Worm (Caenorhabditis elegans) whole organism, L2 larva: ENCODE data around the gene C23H5.15.
A peak's percentile ranks its signal among the peaks of the same experiment; 100 is the strongest.

ENCODE experiments used
- C34F6.9 ChIP-seq: fragments of 150-350 bp; optimal IDR thresholded peaks from 2 replicates; lab custom pipeline; 2014; ENCODE audit warnings: missing biosample characterization, missing genetic modification characterization
- F13H6.1 ChIP-seq: sonication (generic microtip); optimal IDR thresholded peaks from 2 replicates; lab custom pipeline; 2016; ENCODE audit warnings: missing genetic modification characterization, missing compliant biosample characterization
- R02D3.7 ChIP-seq: fragments of 150-350 bp; optimal IDR thresholded peaks from 2 replicates; lab custom pipeline; 2014; ENCODE audit warnings: missing biosample characterization, missing genetic modification characterization
- aly-2 ChIP-seq: fragments of 150-350 bp; optimal IDR thresholded peaks from 2 replicates; lab custom pipeline; 2014; ENCODE audit warnings: missing biosample characterization, missing genetic modification characterization
- ama-1 ChIP-seq: fragments of 150-350 bp; optimal IDR thresholded peaks from 2 replicates; lab custom pipeline; 2018; ENCODE audit warnings: inconsistent platforms
- blmp-1 ChIP-seq: sonication (generic microtip); optimal IDR thresholded peaks from 2 replicates; lab custom pipeline; 2017; ENCODE audit warnings: missing genetic modification characterization, mild to moderate bottlenecking, missing compliant biosample characterization, antibody characterized with exemption, moderate library complexity; ENCODE audit not compliant: insufficient read depth
- ceh-16 ChIP-seq: fragments of 150-350 bp; optimal IDR thresholded peaks from 2 replicates; lab custom pipeline; 2014; ENCODE audit warnings: missing biosample characterization, missing genetic modification characterization
- ceh-82 ChIP-seq: fragments of 150-350 bp; optimal IDR thresholded peaks from 2 replicates; lab custom pipeline; 2014; ENCODE audit warnings: missing biosample characterization, missing genetic modification characterization
- egl-27 ChIP-seq: sonication (generic microtip); optimal IDR thresholded peaks from 3 replicates; lab custom pipeline; 2017; ENCODE audit warnings: missing biosample characterization, missing genetic modification reagents, missing genetic modification characterization
- elt-1 ChIP-seq: fragments of 150-350 bp; optimal IDR thresholded peaks from 2 replicates; lab custom pipeline; 2014; ENCODE audit warnings: missing biosample characterization, missing genetic modification characterization
- fos-1 ChIP-seq: fragments of 150-350 bp; optimal IDR thresholded peaks from 2 replicates; lab custom pipeline; 2014; ENCODE audit warnings: missing biosample characterization, missing genetic modification characterization
- gmeb-1 ChIP-seq: fragments of 150-350 bp; optimal IDR thresholded peaks from 2 replicates; lab custom pipeline; 2014; ENCODE audit warnings: missing biosample characterization, missing genetic modification characterization
- lin-13 ChIP-seq: fragments of 150-350 bp; optimal IDR thresholded peaks from 2 replicates; lab custom pipeline; 2014; ENCODE audit warnings: missing biosample characterization, missing genetic modification reagents, missing genetic modification characterization
- lin-39 ChIP-seq: fragments of 150-350 bp; optimal IDR thresholded peaks from 2 replicates; lab custom pipeline; 2014; ENCODE audit warnings: missing biosample characterization, missing genetic modification reagents, missing genetic modification characterization
- lsy-2 ChIP-seq, 2 experiments: fragments of 150-350 bp in 1 of 2; sonication (generic microtip) in 1 of 2; optimal IDR thresholded peaks; 2 replicates each; lab custom pipeline; 2014 to 2017; ENCODE audit warnings: missing biosample characterization in 2 of 2, missing genetic modification characterization in 2 of 2
- mab-5 ChIP-seq: fragments of 150-350 bp; optimal IDR thresholded peaks from 2 replicates; lab custom pipeline; 2014; ENCODE audit warnings: missing biosample characterization, missing genetic modification characterization
- mdl-1 ChIP-seq, 2 experiments: fragments of 150-350 bp in 1 of 2; sonication (generic microtip) in 1 of 2; optimal IDR thresholded peaks; 2 replicates each; lab custom pipeline; 2017; ENCODE audit warnings: missing biosample characterization in 2 of 2, missing genetic modification characterization in 2 of 2
- nhr-10 ChIP-seq: sonication (generic microtip); optimal IDR thresholded peaks from 2 replicates; lab custom pipeline; 2017; ENCODE audit warnings: missing biosample characterization, missing genetic modification characterization
- nhr-129 ChIP-seq: fragments of 150-350 bp; optimal IDR thresholded peaks from 2 replicates; lab custom pipeline; 2014; ENCODE audit warnings: missing biosample characterization, missing genetic modification characterization
- nhr-237 ChIP-seq: fragments of 150-350 bp; optimal IDR thresholded peaks from 2 replicates; lab custom pipeline; 2014; ENCODE audit warnings: missing biosample characterization, missing genetic modification characterization
- nhr-25 ChIP-seq: fragments of 150-350 bp; sonication (generic microtip); optimal IDR thresholded peaks from 3 replicates; lab custom pipeline; 2014; ENCODE audit warnings: missing biosample characterization, missing genetic modification characterization
- nhr-77 ChIP-seq: fragments of 150-350 bp; optimal IDR thresholded peaks from 2 replicates; lab custom pipeline; 2014; ENCODE audit warnings: missing biosample characterization, missing genetic modification characterization
- peb-1 ChIP-seq: fragments of 150-350 bp; optimal IDR thresholded peaks from 2 replicates; lab custom pipeline; 2014; ENCODE audit warnings: missing biosample characterization, missing genetic modification characterization
- sem-4 ChIP-seq: fragments of 150-350 bp; optimal IDR thresholded peaks from 2 replicates; lab custom pipeline; 2014; ENCODE audit warnings: missing biosample characterization, missing genetic modification reagents, missing genetic modification characterization
- skn-1 ChIP-seq: sonication (generic microtip); optimal IDR thresholded peaks from 2 replicates; lab custom pipeline; 2017; ENCODE audit warnings: missing biosample characterization, missing genetic modification characterization
- sma-3 ChIP-seq: sonication (generic microtip); optimal IDR thresholded peaks from 2 replicates; lab custom pipeline; 2016; ENCODE audit warnings: missing genetic modification reagents, missing genetic modification characterization, missing compliant biosample characterization
- sma-9 ChIP-seq, 2 experiments: fragments of 150-350 bp in 1 of 2; sonication (generic microtip) in 1 of 2; optimal IDR thresholded peaks; 2 replicates each; lab custom pipeline; 2014 to 2016; ENCODE audit warnings: missing genetic modification characterization in 2 of 2, mild to moderate bottlenecking in 1 of 2, missing biosample characterization in 1 of 2, missing compliant biosample characterization in 1 of 2, missing genetic modification reagents in 1 of 2, moderate library complexity in 1 of 2
- unc-39 ChIP-seq: fragments of 150-350 bp; optimal IDR thresholded peaks from 2 replicates; lab custom pipeline; 2014; ENCODE audit warnings: missing biosample characterization, missing genetic modification characterization
- unc-55 ChIP-seq: fragments of 150-350 bp; sonication (generic microtip); optimal IDR thresholded peaks from 3 replicates; lab custom pipeline; 2014; ENCODE audit warnings: missing biosample characterization, missing genetic modification reagents, missing genetic modification characterization
- ztf-11 ChIP-seq: sonication (generic microtip); optimal IDR thresholded peaks from 2 replicates; lab custom pipeline; 2017; ENCODE audit warnings: missing biosample characterization, missing genetic modification characterization
- ztf-4 ChIP-seq: fragments of 150-350 bp; optimal IDR thresholded peaks from 2 replicates; lab custom pipeline; 2014; ENCODE audit warnings: missing biosample characterization, missing genetic modification characterization

C23H5.15 gene

ce11 chrIV:2117268-2117667 lies 14.6 kb upstream of the C23H5.15 start:
- no peak for TF ChIP-seq nhr-129
- no peak for TF ChIP-seq egl-27 (tag; lab: Kevin White, UChicago)
- no peak for TF ChIP-seq ztf-11

- TF ChIP-seq ztf-4 = no peak
- TF ChIP-seq nhr-129 = no peak
- TF ChIP-seq sem-4 (tag; lab: Kevin White, UChicago) = no peak
- TF ChIP-seq peb-1 = no peak
- no peak for TF ChIP-seq ama-1
- TF ChIP-seq unc-55 (GFP tag; lab: Kevin White, UChicago) = no peak
- no peak for TF ChIP-seq unc-39
- TF ChIP-seq nhr-25 (tag; lab: Kevin White, UChicago) = no peak
- no peak for TF ChIP-seq nhr-237
- no peak for TF ChIP-seq elt-1 (tag; lab: Kevin White, UChicago)
- TF ChIP-seq ceh-82 (tag; lab: Kevin White, UChicago) = no peak
- TF ChIP-seq lin-13 (GFP tag; lab: Kevin White, UChicago) = no peak
- TF ChIP-seq lsy-2 (tag; optimal IDR thresholded peaks at IDR 0.05; lab: Kevin White, UChicago) = no peak
- TF ChIP-seq mdl-1 (tag; optimal IDR thresholded peaks at IDR 0.05; lab: Kevin White, UChicago) = no peak
- no peak for TF ChIP-seq blmp-1 (tag; lab: Kevin White, UChicago)
- TF ChIP-seq C34F6.9 (tag; lab: Kevin White, UChicago) = no peak
- TF ChIP-seq sma-3 (GFP tag; lab: Kevin White, UChicago) = no peak
Observed at ce11 chrIV:2114337-2114736, 11.6 kb upstream of the C23H5.15 start, which contains the start of gene xbx-4. TSS of gene xbx-4 (plus strand) at chrIV:2114637.

ce11 chrIV:2113362-2114056 lies 10.8 kb upstream of the C23H5.15 start, which contains the start of gene C23H5.8:
TSS of gene C23H5.8 (minus strand) at chrIV:2113412.
- TF ChIP-seq ztf-11 (no peak), fos-1 (peak; percentile 5), nhr-25 (tag; lab: Kevin White, UChicago) (no peak)

ce11 chrIV:2111300-2111874 lies 8.7 kb upstream of the C23H5.15 start, which contains the start of gene che-6:
TSS of gene che-6 (minus strand) at chrIV:2111408.
- TF ChIP-seq lsy-2 (tag; optimal IDR thresholded peaks at IDR 0.05; lab: Kevin White, UChicago) (peak in 1 of 2 experiments; percentile 3), lin-13 (GFP tag; lab: Kevin White, UChicago) (peak; percentile 6), blmp-1 (tag; lab: Kevin White, UChicago) (no peak)

ce11 chrIV:2106708-2107107 lies 4.0 kb upstream of the C23H5.15 start:
- TF ChIP-seq ceh-16 (tag; lab: Kevin White, UChicago) (no peak), aly-2 (tag; lab: Kevin White, UChicago) (no peak), nhr-237 (no peak), mab-5 (tag; lab: Kevin White, UChicago) (no peak), gmeb-1 (tag; lab: Kevin White, UChicago) (no peak)
- TF ChIP-seq, all 48 proteins: peak for 0

ce11 chrIV:2099771-2100170 lies 2.9 kb downstream of the C23H5.15 start, which contains the start of gene C23H5.11:
TSS of gene C23H5.11 (minus strand) at chrIV:2099871.
- TF ChIP-seq nhr-77 (tag; lab: Kevin White, UChicago) = no peak
- no peak for TF ChIP-seq nhr-237
- TF ChIP-seq R02D3.7 (tag; lab: Kevin White, UChicago) = no peak
- no peak for TF ChIP-seq skn-1 (tag; lab: Kevin White, UChicago)

- TF ChIP-seq sma-9 (GFP tag; optimal IDR thresholded peaks at IDR 0.05; lab: Kevin White, UChicago) (no peak), sma-9 (tag; optimal IDR thresholded peaks at IDR 0.05; lab: Kevin White, UChicago) (no peak), skn-1 (tag; lab: Kevin White, UChicago) (no peak), nhr-25 (tag; lab: Kevin White, UChicago) (no peak), lin-39 (no peak), F13H6.1 (tag; lab: Kevin White, UChicago) (no peak), nhr-10 (tag; lab: Kevin White, UChicago) (no peak)
Observed at ce11 chrIV:2083734-2084133, 19.0 kb downstream of the C23H5.15 start, which contains the start of gene mca-2. TSS of gene mca-2 (plus strand) at chrIV:2084034.
